Worm (Caenorhabditis elegans) whole organism, late embryonic: ENCODE results near the gene dos-2.

Experiments used
- C08G9.2 ChIP-seq: sonication (generic microtip); optimal IDR thresholded peaks from 2 replicates; lab custom pipeline; 2016; ENCODE audit warnings: mild to moderate bottlenecking, missing genetic modification characterization, moderate library complexity, missing compliant biosample characterization
- F13H6.1 ChIP-seq: sonication (generic microtip); optimal IDR thresholded peaks from 2 replicates; lab custom pipeline; 2016; ENCODE audit warnings: missing genetic modification characterization, missing compliant biosample characterization
- T23F11.4 ChIP-seq: fragments of 200-800 bp; sonication (Bioruptor generic); optimal IDR thresholded peaks from 2 replicates; lab custom pipeline; 2018; ENCODE audit warnings: mild to moderate bottlenecking, missing genetic modification characterization, missing compliant biosample characterization
- Y22D7AL.16 ChIP-seq: sonication (generic microtip); optimal IDR thresholded peaks from 2 replicates; lab custom pipeline; 2016; ENCODE audit warnings: missing genetic modification characterization, missing compliant biosample characterization
- ahr-1 ChIP-seq: sonication (generic microtip); optimal IDR thresholded peaks from 2 replicates; lab custom pipeline; 2016; ENCODE audit warnings: missing genetic modification characterization, missing compliant biosample characterization
- ama-1 ChIP-seq: fragments of 150-350 bp; optimal IDR thresholded peaks from 2 replicates; lab custom pipeline; 2014
- ceh-18 ChIP-seq: sonication (generic microtip); optimal IDR thresholded peaks from 2 replicates; lab custom pipeline; 2016; ENCODE audit warnings: missing genetic modification characterization, missing compliant biosample characterization
- ceh-22 ChIP-seq: sonication (generic microtip); optimal IDR thresholded peaks from 2 replicates; lab custom pipeline; 2017; ENCODE audit warnings: missing biosample characterization, missing genetic modification characterization
- ceh-24 ChIP-seq: sonication (generic microtip); optimal IDR thresholded peaks from 2 replicates; lab custom pipeline; 2016; ENCODE audit warnings: mild to moderate bottlenecking, missing genetic modification characterization, missing compliant biosample characterization
- ceh-31 ChIP-seq: sonication (generic microtip); optimal IDR thresholded peaks from 2 replicates; lab custom pipeline; 2016; ENCODE audit warnings: missing genetic modification characterization, missing compliant biosample characterization
- che-1 ChIP-seq: sonication (generic microtip); optimal IDR thresholded peaks from 2 replicates; lab custom pipeline; 2016; ENCODE audit warnings: mild to moderate bottlenecking, missing genetic modification characterization, missing compliant biosample characterization
- dmd-4 ChIP-seq: sonication (generic microtip); optimal IDR thresholded peaks from 2 replicates; lab custom pipeline; 2016; ENCODE audit warnings: borderline replicate concordance, missing genetic modification characterization, missing compliant biosample characterization
- dve-1 ChIP-seq: sonication (generic microtip); optimal IDR thresholded peaks from 2 replicates; lab custom pipeline; 2017; ENCODE audit warnings: antibody characterized with exemption, mild to moderate bottlenecking, missing genetic modification characterization, missing compliant biosample characterization
- elt-2 ChIP-seq: sonication (generic microtip); optimal IDR thresholded peaks from 2 replicates; lab custom pipeline; 2016; ENCODE audit warnings: missing genetic modification reagents, missing genetic modification characterization, missing compliant biosample characterization
- elt-4 ChIP-seq: sonication (generic microtip); optimal IDR thresholded peaks from 2 replicates; lab custom pipeline; 2016; ENCODE audit warnings: missing genetic modification characterization, missing compliant biosample characterization
- fax-1 ChIP-seq: sonication (generic microtip); optimal IDR thresholded peaks from 2 replicates; lab custom pipeline; 2016; ENCODE audit warnings: missing genotype, missing genetic modification characterization, missing compliant biosample characterization
- fkh-10 ChIP-seq: fragments of 150-350 bp; optimal IDR thresholded peaks from 2 replicates; lab custom pipeline; 2014; ENCODE audit warnings: missing biosample characterization, missing genetic modification reagents, missing genetic modification characterization
- fkh-6 ChIP-seq: sonication (generic microtip); optimal IDR thresholded peaks from 2 replicates; lab custom pipeline; 2016; ENCODE audit warnings: missing genetic modification characterization, missing compliant biosample characterization
- gmeb-2 ChIP-seq: sonication (generic microtip); optimal IDR thresholded peaks from 2 replicates; lab custom pipeline; 2016; ENCODE audit warnings: missing genetic modification characterization, inconsistent platforms, missing compliant biosample characterization
- hlh-13 ChIP-seq: fragments of 200-800 bp; sonication (Bioruptor generic); optimal IDR thresholded peaks from 2 replicates; lab custom pipeline; 2018; ENCODE audit warnings: mild to moderate bottlenecking, missing genetic modification characterization, missing compliant biosample characterization
- hlh-15 ChIP-seq: sonication (generic microtip); optimal IDR thresholded peaks from 2 replicates; lab custom pipeline; 2016; ENCODE audit warnings: missing genetic modification characterization, missing compliant biosample characterization
- hlh-6 ChIP-seq: sonication (generic microtip); optimal IDR thresholded peaks from 2 replicates; lab custom pipeline; 2016; ENCODE audit warnings: missing genotype, missing genetic modification characterization, missing compliant biosample characterization
- hlh-8 ChIP-seq: sonication (generic microtip); optimal IDR thresholded peaks from 2 replicates; lab custom pipeline; 2016; ENCODE audit warnings: missing genotype, missing genetic modification characterization, missing compliant biosample characterization
- lim-6 ChIP-seq: sonication (generic microtip); optimal IDR thresholded peaks from 2 replicates; lab custom pipeline; 2016; ENCODE audit warnings: missing genetic modification characterization, missing compliant biosample characterization
- madf-2 ChIP-seq: sonication (generic microtip); optimal IDR thresholded peaks from 2 replicates; lab custom pipeline; 2017; ENCODE audit warnings: missing genetic modification characterization, missing compliant biosample characterization
- mec-3 ChIP-seq: sonication (generic microtip); optimal IDR thresholded peaks from 2 replicates; lab custom pipeline; 2016; ENCODE audit warnings: borderline replicate concordance, missing genetic modification characterization, missing compliant biosample characterization
- nfya-1 ChIP-seq: sonication (generic microtip); optimal IDR thresholded peaks from 2 replicates; lab custom pipeline; 2017; ENCODE audit warnings: missing genetic modification characterization, mild to moderate bottlenecking, missing compliant biosample characterization, antibody characterized with exemption, moderate library complexity
- nhr-11 ChIP-seq: fragments of 150-350 bp; optimal IDR thresholded peaks from 2 replicates; lab custom pipeline; 2014; ENCODE audit warnings: missing biosample characterization, missing genetic modification characterization
- odd-2 ChIP-seq: sonication (generic microtip); optimal IDR thresholded peaks from 2 replicates; lab custom pipeline; 2017; ENCODE audit warnings: antibody characterized with exemption, mild to moderate bottlenecking, missing genetic modification characterization, missing compliant biosample characterization
- pag-3 ChIP-seq: sonication (generic microtip); optimal IDR thresholded peaks from 2 replicates; lab custom pipeline; 2016; ENCODE audit warnings: missing compliant biosample characterization, missing genetic modification characterization, borderline replicate concordance
- pha-2 ChIP-seq: sonication (generic microtip); optimal IDR thresholded peaks from 2 replicates; lab custom pipeline; 2017; ENCODE audit warnings: mild to moderate bottlenecking, missing genetic modification characterization, missing compliant biosample characterization
- pros-1 ChIP-seq: fragments of 150-350 bp; optimal IDR thresholded peaks from 2 replicates; lab custom pipeline; 2014; ENCODE audit warnings: missing biosample characterization, missing genetic modification reagents, missing genetic modification characterization
- sdc-2 ChIP-seq: sonication (generic microtip); optimal IDR thresholded peaks from 2 replicates; lab custom pipeline; 2016; ENCODE audit warnings: missing genotype, missing genetic modification characterization, missing compliant biosample characterization
- sox-2 ChIP-seq: fragments of 200-800 bp; sonication (Bioruptor generic); IDR thresholded peaks from 2 replicates; pipeline ENCODE4 v1.3.6; 2022; ENCODE audit warnings: missing genetic modification reagents, missing genetic modification characterization, missing compliant biosample characterization
- sox-4 ChIP-seq: sonication (generic microtip); optimal IDR thresholded peaks from 2 replicates; lab custom pipeline; 2017; ENCODE audit warnings: mild to moderate bottlenecking, missing genetic modification characterization, inconsistent platforms, missing compliant biosample characterization
- tbx-2 ChIP-seq: sonication (generic microtip); optimal IDR thresholded peaks from 2 replicates; lab custom pipeline; 2016; ENCODE audit warnings: missing genetic modification characterization, missing compliant biosample characterization
- unc-42 ChIP-seq: sonication (generic microtip); optimal IDR thresholded peaks from 2 replicates; lab custom pipeline; 2016; ENCODE audit warnings: missing genotype, missing genetic modification characterization, missing compliant biosample characterization
- unc-55 ChIP-seq: sonication (generic microtip); optimal IDR thresholded peaks from 2 replicates; lab custom pipeline; 2017; ENCODE audit warnings: missing biosample characterization, missing genetic modification reagents, missing genetic modification characterization
- zip-5 ChIP-seq: sonication (generic microtip); optimal IDR thresholded peaks from 2 replicates; lab custom pipeline; 2016; ENCODE audit warnings: missing genetic modification characterization, missing compliant biosample characterization
- ztf-16 ChIP-seq: sonication (generic microtip); optimal IDR thresholded peaks from 2 replicates; lab custom pipeline; 2017; ENCODE audit warnings: missing genetic modification characterization, missing compliant biosample characterization

Gene dos-2

DNA sequence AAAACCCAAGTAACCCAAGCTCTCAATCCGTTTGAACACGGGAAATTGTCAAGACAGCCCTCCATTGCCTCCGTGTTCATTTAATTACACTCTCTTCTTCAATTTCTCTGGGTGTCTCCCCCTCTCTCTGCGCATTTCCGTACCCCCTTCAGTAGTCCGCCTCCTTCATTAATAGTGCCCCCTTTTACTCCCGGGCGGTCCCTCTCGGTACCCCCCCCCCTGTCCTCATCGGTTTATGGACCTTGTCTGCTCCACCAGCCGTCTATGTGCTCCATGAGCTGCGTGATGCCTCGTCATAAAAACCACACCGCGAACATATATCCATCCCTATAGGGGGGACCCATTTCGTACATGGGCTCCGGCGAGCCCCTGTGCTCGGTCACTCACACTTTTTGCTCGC is 23.5 kb downstream of the dos-2 start (continued):
- TF ChIP-seq elt-4 (tag; lab: Kevin White, UChicago) (no peak), ceh-22 (no peak), fkh-10 (GFP tag; lab: Kevin White, UChicago) (peak; percentile 43), dmd-4 (tag; lab: Kevin White, UChicago) (no peak), hlh-13 (GFP tag; lab: Kevin White, UChicago) (no peak), mec-3 (tag; lab: Kevin White, UChicago) (no peak), hlh-8 (no peak), pros-1 (tag; lab: Kevin White, UChicago) (no peak), hlh-15 (no peak), fkh-6 (no peak), T23F11.4 (no peak), ahr-1 (no peak), che-1 (no peak), hlh-6 (tag; lab: Kevin White, UChicago) (no peak), ceh-18 (tag; lab: Kevin White, UChicago) (no peak), nhr-11 (tag; lab: Kevin White, UChicago) (no peak), sox-4 (tag; lab: Kevin White, UChicago) (no peak), nfya-1 (tag; lab: Kevin White, UChicago) (peak; percentile 28), gmeb-2 (tag; lab: Kevin White, UChicago) (no peak), zip-5 (no peak), odd-2 (no peak), pag-3 (tag; lab: Kevin White, UChicago) (no peak), C08G9.2 (tag; lab: Kevin White, UChicago) (peak; percentile 35), dve-1 (tag; lab: Kevin White, UChicago) (no peak), tbx-2 (peak; percentile 59), ceh-24 (no peak), lim-6 (tag; lab: Kevin White, UChicago) (no peak), elt-2 (tag; lab: Kevin White, UChicago) (no peak)

- TF ChIP-seq pha-2 (no peak), sox-2 (GFP tag; lab: Robert Waterston, UW) (no peak), ztf-16 (tag; lab: Kevin White, UChicago) (no peak), ahr-1 (no peak), elt-2 (tag; lab: Kevin White, UChicago) (no peak)
Measured at ce11 chrII:4000430-4000829, 24.4 kb downstream of the dos-2 start.

DNA sequence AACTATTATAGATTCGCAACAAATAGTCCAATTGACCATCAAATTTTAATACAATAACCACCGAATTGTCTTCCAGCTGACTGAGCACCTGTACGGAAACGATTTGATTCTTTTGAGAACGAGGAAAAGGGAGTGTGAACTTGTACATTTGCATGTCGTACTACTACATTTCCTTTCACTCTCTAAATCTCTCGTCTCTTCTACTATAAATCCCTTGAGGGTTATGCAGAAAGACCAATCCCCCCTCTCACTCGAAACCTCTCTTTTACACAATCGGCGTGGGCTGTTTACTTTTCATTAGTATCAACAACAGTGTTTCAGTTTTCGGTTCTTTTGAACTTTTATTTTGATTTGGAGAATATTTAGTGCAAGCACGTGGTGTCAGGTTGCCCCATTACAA is 26.1 kb downstream of the dos-2 start:
- TF ChIP-seq nfya-1 (tag; lab: Kevin White, UChicago) (peak; percentile 14), Y22D7AL.16 (no peak)

DNA sequence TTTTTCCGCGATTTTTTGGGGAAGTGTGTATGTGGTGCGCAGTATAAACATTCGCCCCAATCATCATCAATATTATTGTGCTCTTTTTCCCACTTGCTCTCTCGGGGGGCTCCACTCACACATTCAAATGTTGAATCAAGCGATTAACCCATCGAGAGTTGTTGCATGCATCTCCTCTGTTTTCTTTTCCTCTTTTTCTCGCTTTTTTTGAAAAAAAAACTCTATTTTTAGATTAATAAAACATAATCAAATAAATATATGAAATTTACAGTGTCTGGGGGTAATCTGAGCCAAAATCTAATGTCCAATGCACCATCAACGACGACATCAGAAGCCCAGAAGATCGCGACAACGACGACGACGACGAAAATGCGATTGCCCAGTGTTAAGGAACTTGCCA is 28.6 kb downstream of the dos-2 start, which contains the start of gene ephx-1:
Gene ephx-1, plus strand, starts transcription at position 301 of the 400 bp plus-strand sequence.
- TF ChIP-seq unc-42 (no peak), nfya-1 (tag; lab: Kevin White, UChicago) (no peak), che-1 (no peak)

DNA sequence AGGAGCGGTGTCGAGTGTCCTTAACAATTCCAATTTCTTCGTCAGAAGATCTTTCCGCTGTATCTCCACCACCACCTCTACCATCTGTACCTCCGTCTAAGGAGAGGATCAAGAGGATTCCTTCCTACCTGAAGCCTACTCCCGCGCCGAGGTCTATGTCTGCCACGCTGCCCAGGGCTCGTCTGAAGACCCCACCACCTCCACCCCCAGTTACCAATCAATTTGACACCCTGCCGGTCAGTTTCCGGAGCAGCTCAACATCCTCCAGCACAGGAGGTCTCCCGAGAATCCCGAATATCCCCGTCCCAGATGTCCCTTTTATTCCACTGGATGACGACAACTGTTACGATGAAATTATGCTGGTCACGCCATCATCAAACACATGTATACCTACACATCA is 31.9 kb downstream of the dos-2 start:
- TF ChIP-seq sdc-2 (tag; lab: Kevin White, UChicago) (no peak), ceh-24 (no peak), hlh-13 (GFP tag; lab: Kevin White, UChicago) (no peak), fax-1 (tag; lab: Kevin White, UChicago) (no peak), odd-2 (no peak), zip-5 (no peak), ama-1 (lab: Kevin White, UChicago) (no peak), ceh-22 (no peak), ceh-18 (tag; lab: Kevin White, UChicago) (no peak), unc-42 (no peak), gmeb-2 (tag; lab: Kevin White, UChicago) (no peak), sox-2 (GFP tag; lab: Robert Waterston, UW) (no peak), mec-3 (tag; lab: Kevin White, UChicago) (no peak), F13H6.1 (tag; lab: Kevin White, UChicago) (no peak), ceh-31 (tag; lab: Kevin White, UChicago) (no peak), unc-55 (no peak), tbx-2 (no peak), Y22D7AL.16 (no peak), madf-2 (tag; lab: Kevin White, UChicago) (no peak)
